Worm (Caenorhabditis elegans): Measurements from ENCODE around the gene T15B12.2.

T15B12.2 gene

DNA sequence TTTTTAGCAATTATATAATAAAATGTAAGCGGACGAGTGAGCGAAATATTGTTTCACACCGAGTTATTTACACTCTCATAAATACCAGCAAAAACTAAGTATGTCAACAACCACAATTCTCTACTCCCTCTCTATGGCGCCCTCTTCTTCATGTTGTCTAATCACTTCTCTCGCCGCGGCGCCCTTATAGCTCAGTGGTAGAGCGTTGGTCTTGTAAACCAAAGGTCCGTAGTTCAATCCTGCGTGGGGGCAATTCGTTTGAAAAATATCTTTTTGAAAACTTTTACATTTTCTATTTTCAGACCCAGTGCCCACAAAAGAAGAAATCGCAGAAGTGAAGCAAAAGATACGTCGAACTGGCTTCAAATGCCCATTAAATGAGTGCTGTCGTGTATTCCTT is 4.0 kb upstream of the T15B12.2 start (continued):
- TF ChIP-seq snpc-1.1 (tag; optimal IDR thresholded peaks at IDR 0.05; ENCODE audit: insufficient read depth), result peak; percentile 59
- TF ChIP-seq F10E7.11 (tag; optimal IDR thresholded peaks at IDR 0.05), result peak; percentile 57
- TF ChIP-seq ztf-26 (tag; optimal IDR thresholded peaks at IDR 0.05), result peak; percentile 29
- TF ChIP-seq hrde-1 (tag; optimal IDR thresholded peaks at IDR 0.05; ENCODE audit: borderline replicate concordance), result peak; percentile 67
- TF ChIP-seq sptf-2 (GFP tag; optimal IDR thresholded peaks at IDR 0.05), result no peak
- no peak for TF ChIP-seq sea-2 (GFP tag; IDR thresholded peaks at IDR 0.05)
- peak; percentile 99 for TF ChIP-seq ztf-25 (GFP tag; IDR thresholded peaks at IDR 0.05)
- peak; percentile 64; the same call in 1 of the 2 replicates for TF ChIP-seq lag-1 (GFP tag; IDR thresholded peaks at IDR 0.05)
- TF ChIP-seq lsl-1 (GFP tag; optimal IDR thresholded peaks at IDR 0.05), result peak; percentile 74
- TF ChIP-seq attf-3 (GFP tag; conservative IDR thresholded peaks at IDR 0.05), result peak; percentile 58
- peak; percentile 86 for TF ChIP-seq pbrm-1 (GFP tag; IDR thresholded peaks at IDR 0.05)
- no peak for TF ChIP-seq dpff-1 (tag; optimal IDR thresholded peaks at IDR 0.05)
- peak; percentile 60; the same call in 1 of the 2 replicates for TF ChIP-seq egrh-3 (GFP tag; IDR thresholded peaks at IDR 0.05)
- TF ChIP-seq hlh-12 (tag; optimal IDR thresholded peaks at IDR 0.05), result peak; percentile 61
- no peak for TF ChIP-seq ccch-3 (GFP tag; optimal IDR thresholded peaks at IDR 0.05)
- TF ChIP-seq let-526 (GFP tag; IDR thresholded peaks at IDR 0.05), result 0 out of 2 replicates have a peak, but pooled peaks have one; percentile 43
- no peak for TF ChIP-seq K11D2.4 (GFP tag; IDR thresholded peaks at IDR 0.05)
- TF ChIP-seq F57C9.4 (tag; optimal IDR thresholded peaks at IDR 0.05), result no peak
- no peak for TF ChIP-seq F55B11.4 (tag; optimal IDR thresholded peaks at IDR 0.05; ENCODE audit: borderline replicate concordance, insufficient read depth)
- peak in 1 of 3 experiments; percentile 43 for TF ChIP-seq lin-35 (GFP tag; optimal IDR thresholded peaks at IDR 0.05)
- TF ChIP-seq nhr-120 (GFP tag; IDR thresholded peaks at IDR 0.05), result peak; percentile 94
- peak; percentile 83 for TF ChIP-seq F52B5.7 (tag; optimal IDR thresholded peaks at IDR 0.05)
- TF ChIP-seq mcd-1 (GFP tag; IDR thresholded peaks at IDR 0.05), result no peak; the same call in 1 of the 2 replicates
- TF ChIP-seq F33H1.4 (GFP tag; IDR thresholded peaks at IDR 0.05), result peak; percentile 68
- TF ChIP-seq K12H6.12 (tag; optimal IDR thresholded peaks at IDR 0.05), result peak; percentile 24
- no peak for TF ChIP-seq ama-1 (optimal IDR thresholded peaks at IDR 0.05)
- TF ChIP-seq ama-1 (GFP tag; optimal IDR thresholded peaks at IDR 0.05), result peak; percentile 57 to 76
- TF ChIP-seq unc-62 (GFP tag; optimal IDR thresholded peaks at IDR 0.05), result no peak
- TF ChIP-seq nhr-90 (tag; optimal IDR thresholded peaks at IDR 0.05), result peak; percentile 95
- peak; percentile 94 for TF ChIP-seq ZK185.1 (tag; optimal IDR thresholded peaks at IDR 0.05; ENCODE audit: poor library complexity, severe bottlenecking)
- peak; percentile 21 for TF ChIP-seq atf-7 (tag; optimal IDR thresholded peaks at IDR 0.05)
- no peak; the same call in 1 of the 2 replicates for TF ChIP-seq hsf-1 (GFP tag; IDR thresholded peaks at IDR 0.05)
- TF ChIP-seq tbp1 (GFP tag; optimal IDR thresholded peaks at IDR 0.05), result peak; percentile 100
- peak; percentile 69 for TF ChIP-seq F23B12.7 (tag; optimal IDR thresholded peaks at IDR 0.05; ENCODE audit: insufficient read depth)
- TF ChIP-seq Y53G8AR.9 (GFP tag; conservative IDR thresholded peaks at IDR 0.05), result peak; percentile 68; the same call in 1 of the 2 replicates
- TF ChIP-seq hmg-1.2 (GFP tag; IDR thresholded peaks at IDR 0.05), result peak; percentile 84
- peak; percentile 23 for TF ChIP-seq dpl-1 (GFP tag; optimal IDR thresholded peaks at IDR 0.05)
- no peak; the same call in 1 of the 2 replicates for TF ChIP-seq ekl-4 (GFP tag; IDR thresholded peaks at IDR 0.05)
- TF ChIP-seq F22D6.2 (tag; optimal IDR thresholded peaks at IDR 0.05), result peak; percentile 25
- no peak for TF ChIP-seq F39B2.1 (GFP tag; IDR thresholded peaks at IDR 0.05)
- TF ChIP-seq efl-1 (GFP tag; optimal IDR thresholded peaks at IDR 0.05), result peak; percentile 11
- 0 out of 2 replicates have a peak, but pooled peaks have one; percentile 27 for TF ChIP-seq B0019.2 (GFP tag; conservative IDR thresholded peaks at IDR 0.05)
- TF ChIP-seq B0261.1 (tag; optimal IDR thresholded peaks at IDR 0.05), result peak; percentile 95
- TF ChIP-seq lir-1 (GFP tag; conservative IDR thresholded peaks at IDR 0.05), result 0 out of 2 replicates have a peak, but pooled peaks have one; percentile 10
- peak; percentile 69 for TF ChIP-seq F57A8.1 (GFP tag; optimal IDR thresholded peaks at IDR 0.05)
- TF ChIP-seq fkh-3 (tag; optimal IDR thresholded peaks at IDR 0.05), result peak; percentile 81
- TF ChIP-seq B0035.1 (tag; optimal IDR thresholded peaks at IDR 0.05), result no peak
- TF ChIP-seq zfh-2 (GFP tag; conservative IDR thresholded peaks at IDR 0.05), result no peak
